Worm (Caenorhabditis elegans) whole organism, young adult: ENCODE results near the gene H14A12.3.

Experiments
- B0261.1 ChIP-seq: sonication (generic microtip); optimal IDR thresholded peaks from 2 replicates; lab custom pipeline; 2016; ENCODE audit warnings: mild to moderate bottlenecking, missing genetic modification characterization, moderate library complexity, missing compliant biosample characterization
- B0336.3 ChIP-seq: fragments of 200-800 bp; sonication (Bioruptor generic); IDR thresholded peaks from 2 replicates; pipeline ENCODE4 v1.3.6; 2022; ENCODE audit warnings: missing genetic modification characterization, missing compliant biosample characterization
- C17E4.6 ChIP-seq: fragments of 200-800 bp; sonication (Bioruptor generic); IDR thresholded peaks from 2 replicates; pipeline ENCODE4 v1.3.6; 2022; ENCODE audit warnings: missing genetic modification reagents, missing genetic modification characterization, missing compliant biosample characterization
- F10E7.11 ChIP-seq: sonication (generic microtip); optimal IDR thresholded peaks from 2 replicates; lab custom pipeline; 2017; ENCODE audit warnings: mild to moderate bottlenecking, missing genetic modification characterization, moderate library complexity, missing compliant biosample characterization
- F37B4.10 ChIP-seq: fragments of 200-800 bp; sonication (Bioruptor generic); IDR thresholded peaks from 2 replicates; pipeline ENCODE4 v1.3.6; 2022; ENCODE audit warnings: missing genetic modification characterization, missing compliant biosample characterization
- F49E8.2 ChIP-seq: sonication (generic microtip); optimal IDR thresholded peaks from 3 replicates; lab custom pipeline; 2017; ENCODE audit warnings: missing genetic modification characterization, mild to moderate bottlenecking, missing compliant biosample characterization, antibody characterized with exemption, moderate library complexity; ENCODE audit not compliant: insufficient read depth
- F55B11.4 ChIP-seq: sonication (generic microtip); optimal IDR thresholded peaks from 2 replicates; lab custom pipeline; 2016; ENCODE audit warnings: missing compliant biosample characterization, missing genetic modification characterization, borderline replicate concordance; ENCODE audit not compliant: insufficient read depth
- F57C9.4 ChIP-seq: sonication (generic microtip); optimal IDR thresholded peaks from 2 replicates; lab custom pipeline; 2017; ENCODE audit warnings: mild to moderate bottlenecking, missing genetic modification characterization, missing compliant biosample characterization
- Y53G8AR.9 ChIP-seq: fragments of 200-800 bp; sonication (Bioruptor generic); conservative IDR thresholded peaks from 2 replicates; pipeline ENCODE4 v1.3.6; 2022; ENCODE audit warnings: missing genetic modification reagents, missing genetic modification characterization, missing compliant biosample characterization
- ZK185.1 ChIP-seq: sonication (generic microtip); optimal IDR thresholded peaks from 2 replicates; lab custom pipeline; 2016; ENCODE audit warnings: mild to moderate bottlenecking, missing genetic modification characterization, missing compliant biosample characterization; ENCODE audit not compliant: poor library complexity, severe bottlenecking
- ama-1 ChIP-seq, 3 experiments: fragments of 150-350 bp in 1 of 3; sonication (generic microtip) in 2 of 3; optimal IDR thresholded peaks; 2 replicates each; lab custom pipeline; 2014 to 2018; ENCODE audit warnings: missing biosample characterization in 2 of 3, missing genetic modification characterization in 2 of 3, missing genetic modification reagents in 2 of 3
- athp-1 ChIP-seq: sonication (generic microtip); optimal IDR thresholded peaks from 2 replicates; lab custom pipeline; 2017; ENCODE audit warnings: mild to moderate bottlenecking, missing genetic modification characterization, missing compliant biosample characterization
- attf-6 ChIP-seq: fragments of 200-800 bp; sonication (Bioruptor generic); IDR thresholded peaks from 2 replicates; pipeline ENCODE4 v1.3.6; 2022; ENCODE audit warnings: missing genetic modification reagents, missing genetic modification characterization, missing compliant biosample characterization
- bed-2 ChIP-seq: fragments of 200-800 bp; sonication (Bioruptor generic); IDR thresholded peaks from 2 replicates; pipeline ENCODE4 v1.3.6; 2022; ENCODE audit warnings: missing genetic modification reagents, missing genetic modification characterization, missing compliant biosample characterization
- ceh-100 ChIP-seq: fragments of 200-800 bp; sonication (Bioruptor generic); IDR thresholded peaks from 2 replicates; pipeline ENCODE4 v1.3.6; 2022; ENCODE audit warnings: missing genetic modification reagents, missing genetic modification characterization, missing compliant biosample characterization
- dox-1 ChIP-seq: fragments of 200-800 bp; sonication (Bioruptor generic); IDR thresholded peaks from 2 replicates; pipeline ENCODE4 v1.3.6; 2022; ENCODE audit warnings: missing genetic modification reagents, missing genetic modification characterization, missing compliant biosample characterization
- efl-1 ChIP-seq: fragments of 150-350 bp; optimal IDR thresholded peaks from 2 replicates; lab custom pipeline; 2014; ENCODE audit warnings: missing biosample characterization, missing genetic modification reagents, missing genetic modification characterization
- egl-18 ChIP-seq: fragments of 200-800 bp; sonication (Bioruptor generic); IDR thresholded peaks from 2 replicates; pipeline ENCODE4 v1.3.6; 2022; ENCODE audit warnings: missing genetic modification reagents, missing genetic modification characterization, missing compliant biosample characterization
- egrh-3 ChIP-seq: fragments of 200-800 bp; sonication (Bioruptor generic); IDR thresholded peaks from 2 replicates; pipeline ENCODE4 v1.3.6; 2022; ENCODE audit warnings: missing genetic modification reagents, missing genetic modification characterization, missing compliant biosample characterization
- ekl-4 ChIP-seq: fragments of 200-800 bp; sonication (Bioruptor generic); IDR thresholded peaks from 2 replicates; pipeline ENCODE4 v1.3.6; 2022; ENCODE audit warnings: missing genetic modification reagents, missing genetic modification characterization, missing compliant biosample characterization
- fkh-3 ChIP-seq: sonication (generic microtip); optimal IDR thresholded peaks from 2 replicates; lab custom pipeline; 2016; ENCODE audit warnings: mild to moderate bottlenecking, missing genetic modification characterization, missing compliant biosample characterization
- hlh-12 ChIP-seq: sonication (generic microtip); optimal IDR thresholded peaks from 2 replicates; lab custom pipeline; 2016; ENCODE audit warnings: missing genetic modification characterization, missing compliant biosample characterization
- hmg-1.2 ChIP-seq: fragments of 200-800 bp; sonication (Bioruptor generic); IDR thresholded peaks from 2 replicates; pipeline ENCODE4 v1.3.6; 2022; ENCODE audit warnings: missing genetic modification reagents, missing genetic modification characterization, missing compliant biosample characterization
- let-526 ChIP-seq: fragments of 200-800 bp; sonication (Bioruptor generic); IDR thresholded peaks from 2 replicates; pipeline ENCODE4 v1.3.6; 2022; ENCODE audit warnings: missing genetic modification reagents, missing genetic modification characterization, missing compliant biosample characterization
- let-607 ChIP-seq, 2 experiments: fragments of 200-800 bp in 1 of 2; sonication (Bioruptor generic) in 1 of 2; sonication (generic microtip) in 1 of 2; optimal IDR thresholded peaks; 2 replicates each; lab custom pipeline; 2016 to 2018; ENCODE audit warnings: mild to moderate bottlenecking in 2 of 2, missing compliant biosample characterization in 2 of 2, missing genetic modification characterization in 2 of 2, moderate library complexity in 2 of 2, missing genotype in 1 of 2
- lin-26 ChIP-seq: fragments of 200-800 bp; sonication (Bioruptor generic); IDR thresholded peaks from 2 replicates; pipeline ENCODE4 v1.3.6; 2022; ENCODE audit warnings: missing genetic modification reagents, missing genetic modification characterization, missing compliant biosample characterization
- lin-35 ChIP-seq, 3 experiments: fragments of 150-350 bp in 2 of 3; sonication (generic microtip) in 1 of 3; optimal IDR thresholded peaks; 2 replicates each; lab custom pipeline; 2014 to 2018; ENCODE audit warnings: missing biosample characterization in 3 of 3, missing genetic modification characterization in 3 of 3, missing genetic modification reagents in 3 of 3
- lsl-1 ChIP-seq: fragments of 200-800 bp; sonication (Bioruptor generic); optimal IDR thresholded peaks from 2 replicates; lab custom pipeline; 2018; ENCODE audit warnings: mild to moderate bottlenecking, missing genetic modification characterization, moderate library complexity, missing compliant biosample characterization
- lsy-27 ChIP-seq: sonication (generic microtip); optimal IDR thresholded peaks from 2 replicates; lab custom pipeline; 2017; ENCODE audit warnings: missing genetic modification characterization, mild to moderate bottlenecking, missing compliant biosample characterization, antibody characterized with exemption, missing genotype, borderline replicate concordance; ENCODE audit not compliant: insufficient read depth
- mes-4 ChIP-seq: sonication (generic microtip); optimal IDR thresholded peaks from 2 replicates; lab custom pipeline; 2016; ENCODE audit warnings: missing genotype, missing genetic modification characterization, missing compliant biosample characterization
- nfyb-1 ChIP-seq: fragments of 200-800 bp; sonication (Bioruptor generic); IDR thresholded peaks from 2 replicates; pipeline ENCODE4 v1.3.6; 2022; ENCODE audit warnings: missing genetic modification reagents, missing genetic modification characterization, missing compliant biosample characterization
- nhr-120 ChIP-seq: fragments of 200-800 bp; sonication (Bioruptor generic); IDR thresholded peaks from 2 replicates; pipeline ENCODE4 v1.3.6; 2022; ENCODE audit warnings: missing genetic modification characterization, missing compliant biosample characterization
- rcor-1 ChIP-seq: fragments of 200-800 bp; sonication (Bioruptor generic); IDR thresholded peaks from 2 replicates; pipeline ENCODE4 v1.3.6; 2022; ENCODE audit warnings: missing genetic modification reagents, missing genetic modification characterization, missing compliant biosample characterization
- sea-2 ChIP-seq: fragments of 200-800 bp; sonication (Bioruptor generic); IDR thresholded peaks from 2 replicates; pipeline ENCODE4 v1.3.6; 2022; ENCODE audit warnings: missing genetic modification characterization, missing compliant biosample characterization
- snpc-1.1 ChIP-seq: sonication (generic microtip); optimal IDR thresholded peaks from 2 replicates; lab custom pipeline; 2017; ENCODE audit warnings: missing genetic modification characterization, mild to moderate bottlenecking, missing compliant biosample characterization, antibody characterized with exemption, moderate library complexity, missing genotype, missing genetic modification reagents; ENCODE audit not compliant: insufficient read depth
- snpc-1.3 ChIP-seq: sonication (generic microtip); optimal IDR thresholded peaks from 2 replicates; lab custom pipeline; 2017; ENCODE audit warnings: missing genetic modification characterization, mild to moderate bottlenecking, missing compliant biosample characterization, antibody characterized with exemption, moderate library complexity, missing genotype, missing genetic modification reagents; ENCODE audit not compliant: insufficient read depth
- snpc-4 ChIP-seq, 5 experiments: fragments of 150-350 bp in 1 of 5; sonication (generic microtip) in 4 of 5; optimal IDR thresholded peaks; 2 replicates each; lab custom pipeline; 2014 to 2018; ENCODE audit warnings: missing genetic modification characterization in 5 of 5, missing biosample characterization in 3 of 5, antibody characterized with exemption in 2 of 5, mild to moderate bottlenecking in 2 of 5, missing compliant biosample characterization in 2 of 5, missing genotype in 2 of 5, moderate library complexity in 2 of 5, missing genetic modification reagents in 1 of 5
- sptf-2 ChIP-seq: fragments of 200-800 bp; sonication (Bioruptor generic); optimal IDR thresholded peaks from 2 replicates; lab custom pipeline; 2018; ENCODE audit warnings: mild to moderate bottlenecking, missing genetic modification characterization, missing compliant biosample characterization
- tbp1 ChIP-seq: fragments of 200-800 bp; sonication (Bioruptor generic); optimal IDR thresholded peaks from 2 replicates; lab custom pipeline; 2018; ENCODE audit warnings: mild to moderate bottlenecking, missing genetic modification characterization, missing compliant biosample characterization
- tlf-1 ChIP-seq: fragments of 200-800 bp; sonication (Bioruptor generic); optimal IDR thresholded peaks from 2 replicates; lab custom pipeline; 2018; ENCODE audit warnings: mild to moderate bottlenecking, missing genetic modification characterization, missing compliant biosample characterization
- zfh-2 ChIP-seq: fragments of 200-800 bp; sonication (Bioruptor generic); conservative IDR thresholded peaks from 2 replicates; pipeline ENCODE4 v1.3.6; 2022; ENCODE audit warnings: missing genetic modification reagents, missing genetic modification characterization, missing compliant biosample characterization
- zim-3 ChIP-seq: sonication (generic microtip); optimal IDR thresholded peaks from 2 replicates; lab custom pipeline; 2017; ENCODE audit warnings: mild to moderate bottlenecking, missing genetic modification characterization, moderate library complexity, missing compliant biosample characterization
- ztf-18 ChIP-seq: sonication (generic microtip); optimal IDR thresholded peaks from 2 replicates; lab custom pipeline; 2016; ENCODE audit warnings: missing genotype, mild to moderate bottlenecking, missing genetic modification characterization, missing compliant biosample characterization
- ztf-22 ChIP-seq: fragments of 200-800 bp; sonication (Bioruptor generic); optimal IDR thresholded peaks from 2 replicates; lab custom pipeline; 2018; ENCODE audit warnings: mild to moderate bottlenecking, missing genetic modification characterization, moderate library complexity, missing compliant biosample characterization
- ztf-25 ChIP-seq: fragments of 200-800 bp; sonication (Bioruptor generic); IDR thresholded peaks from 2 replicates; pipeline ENCODE4 v1.3.6; 2022; ENCODE audit warnings: missing genetic modification reagents, missing genetic modification characterization, missing compliant biosample characterization

Gene H14A12.3

ce11 chrIII:7494850-7495314 is 31.3 kb downstream of the H14A12.3 start (continued):
- peak; percentile 97 for TF ChIP-seq fkh-3 (tag; lab: Kevin White, UChicago)
- no peak for TF ChIP-seq bed-2
- no peak for TF ChIP-seq sea-2 (GFP tag; lab: Robert Waterston, UW)
- TF ChIP-seq ekl-4 (GFP tag; lab: Robert Waterston, UW) = peak; percentile 76
- TF ChIP-seq Y53G8AR.9 (GFP tag; lab: Robert Waterston, UW) = peak; percentile 85
- TF ChIP-seq efl-1 = no peak
- peak; percentile 80 for TF ChIP-seq athp-1 (tag; lab: Kevin White, UChicago)
- TF ChIP-seq lin-35 (GFP tag; optimal IDR thresholded peaks at IDR 0.05; lab: Kevin White, UChicago) = peak in 2 of 3 experiments; percentile 33 to 49
- no peak for TF ChIP-seq nhr-120
- no peak for TF ChIP-seq ama-1 (optimal IDR thresholded peaks at IDR 0.05; lab: Kevin White, UChicago)
- TF ChIP-seq ama-1 (GFP tag; optimal IDR thresholded peaks at IDR 0.05; lab: Kevin White, UChicago) = peak; percentile 53 to 90
- TF ChIP-seq attf-6 (GFP tag; lab: Robert Waterston, UW) = peak; percentile 75
- TF ChIP-seq C17E4.6 (GFP tag; lab: Robert Waterston, UW) = peak; percentile 21; the same call in 1 of the 2 replicates
- peak; percentile 66 for TF ChIP-seq F49E8.2 (tag; lab: Kevin White, UChicago)
- TF ChIP-seq ztf-22 (GFP tag; lab: Kevin White, UChicago) = no peak
- peak; percentile 73 for TF ChIP-seq tlf-1
- no peak for TF ChIP-seq let-526
- TF ChIP-seq snpc-1.1 (tag; lab: Kevin White, UChicago) = no peak
- peak; percentile 21 for TF ChIP-seq snpc-1.3 (tag; lab: Kevin White, UChicago)
- TF ChIP-seq ceh-100 = peak; percentile 59; the same call in 1 of the 2 replicates
- TF ChIP-seq zim-3 (tag; lab: Kevin White, UChicago) = peak; percentile 74
- no peak for TF ChIP-seq sptf-2
- TF ChIP-seq zfh-2 (GFP tag; lab: Robert Waterston, UW) = no peak
- peak; percentile 44 for TF ChIP-seq hlh-12 (tag; lab: Kevin White, UChicago)
- TF ChIP-seq ZK185.1 (tag; lab: Kevin White, UChicago) = no peak
- TF ChIP-seq hmg-1.2 (GFP tag; lab: Robert Waterston, UW) = peak; percentile 34
- TF ChIP-seq egrh-3 (GFP tag; lab: Robert Waterston, UW) = no peak
- TF ChIP-seq lsy-27 (tag; lab: Kevin White, UChicago) = no peak
- TF ChIP-seq F10E7.11 (tag; lab: Kevin White, UChicago) = peak; percentile 89
- TF ChIP-seq B0261.1 = peak; percentile 34

DNA sequence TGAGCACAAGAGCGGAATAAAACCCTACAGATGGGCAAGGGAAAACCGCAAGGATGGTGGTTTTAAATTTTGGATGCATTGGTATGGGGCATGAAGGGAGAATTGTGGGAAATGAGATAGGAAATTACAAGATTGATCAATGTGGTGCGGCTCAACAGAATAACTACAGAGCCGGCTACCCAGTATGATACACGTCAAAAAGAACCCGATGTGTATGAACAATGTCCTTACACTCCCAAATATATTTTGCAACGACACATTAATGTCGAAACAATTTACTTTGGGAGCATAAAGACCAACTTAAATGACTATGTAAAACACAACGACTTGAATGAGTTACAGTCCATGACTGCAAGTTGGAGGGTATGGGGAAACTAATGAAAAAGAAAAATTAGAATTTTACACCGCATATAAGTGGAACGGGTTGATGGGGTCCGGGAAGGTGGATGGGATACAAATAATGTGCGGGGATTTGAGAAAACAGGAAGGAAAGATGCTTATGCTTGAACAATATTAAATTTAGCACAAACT is 32.1 kb downstream of the H14A12.3 start:
- peak; percentile 17 for TF ChIP-seq lsl-1 (GFP tag; lab: Kevin White, UChicago)
- no peak for TF ChIP-seq F55B11.4 (tag; lab: Kevin White, UChicago)
- TF ChIP-seq B0336.3 (GFP tag; lab: Robert Waterston, UW) = peak; percentile 6
- TF ChIP-seq tbp1 (GFP tag; lab: Kevin White, UChicago) = peak; percentile 28
- no peak for TF ChIP-seq F37B4.10 (GFP tag; lab: Robert Waterston, UW)
- TF ChIP-seq let-607 (tag; optimal IDR thresholded peaks at IDR 0.05; lab: Kevin White, UChicago) = no peak
- no peak for TF ChIP-seq ama-1 (optimal IDR thresholded peaks at IDR 0.05; lab: Kevin White, UChicago)
- TF ChIP-seq ama-1 (GFP tag; optimal IDR thresholded peaks at IDR 0.05; lab: Kevin White, UChicago) = peak in 1 of 2 experiments; percentile 11
- peak; percentile 42; the same call in 1 of the 2 replicates for TF ChIP-seq attf-6 (GFP tag; lab: Robert Waterston, UW)
- peak; percentile 42 for TF ChIP-seq snpc-4 (GFP tag; optimal IDR thresholded peaks at IDR 0.05; lab: Kevin White, UChicago)
- no peak for TF ChIP-seq snpc-4 (tag; optimal IDR thresholded peaks at IDR 0.05; lab: Kevin White, UChicago)
- no peak for TF ChIP-seq F57C9.4 (tag; lab: Kevin White, UChicago)
- TF ChIP-seq mes-4 (tag; lab: Kevin White, UChicago) = no peak
- no peak for TF ChIP-seq dox-1
- TF ChIP-seq egl-18 (GFP tag; lab: Robert Waterston, UW) = 0 out of 2 replicates have a peak, but pooled peaks have one; percentile 53
- TF ChIP-seq ztf-25 = 0 out of 2 replicates have a peak, but pooled peaks have one; percentile 27
- TF ChIP-seq rcor-1 (GFP tag; lab: Robert Waterston, UW) = 0 out of 2 replicates have a peak, but pooled peaks have one; percentile 6
- TF ChIP-seq lin-26 (GFP tag; lab: Robert Waterston, UW) = 0 out of 2 replicates have a peak, but pooled peaks have one; percentile 6
- peak; percentile 49 for TF ChIP-seq ztf-18 (tag; lab: Kevin White, UChicago)
- 0 out of 2 replicates have a peak, but pooled peaks have one; percentile 10 for TF ChIP-seq nfyb-1 (GFP tag; lab: Robert Waterston, UW)
